Worm (Caenorhabditis elegans): Measurements from ENCODE around the gene T22G5.1.

DNA sequence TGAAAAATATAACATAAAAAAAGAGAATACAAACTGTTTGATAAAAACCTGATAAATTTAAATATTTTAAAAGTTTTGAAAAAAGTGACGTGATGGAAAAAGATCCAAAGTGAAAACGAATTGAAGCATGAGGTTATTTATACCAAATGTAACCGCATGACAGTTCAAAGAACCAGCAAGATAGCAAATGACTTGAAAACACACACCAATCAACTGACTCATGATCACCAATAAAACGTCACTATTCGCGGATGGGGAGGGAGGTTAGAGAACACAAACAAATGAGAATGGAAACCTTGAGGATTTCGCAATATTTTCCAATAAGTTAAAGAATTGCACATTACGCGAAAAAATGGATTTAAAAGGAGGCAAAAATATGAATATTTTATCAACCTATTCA, 32.8 kb downstream of the T22G5.1 start, which contains the start of gene C06B3.7:
- TF ChIP-seq zip-4 (GFP tag; optimal IDR thresholded peaks at IDR 0.05) (peak; percentile 98), fos-1 (tag; optimal IDR thresholded peaks at IDR 0.05) (peak; percentile 62), nhr-90 (tag; optimal IDR thresholded peaks at IDR 0.05; ENCODE audit: poor library complexity) (peak; percentile 83), irx-1 (tag; optimal IDR thresholded peaks at IDR 0.05) (peak; percentile 63), sox-4 (tag; optimal IDR thresholded peaks at IDR 0.05) (peak; percentile 61), ama-1 (optimal IDR thresholded peaks at IDR 0.05) (peak; percentile 66), aly-2 (tag; optimal IDR thresholded peaks at IDR 0.05) (no peak), nhr-237 (tag; optimal IDR thresholded peaks at IDR 0.05) (peak; percentile 53), unc-62 (GFP tag; optimal IDR thresholded peaks at IDR 0.05) (no peak), lir-3 (tag; optimal IDR thresholded peaks at IDR 0.05; ENCODE audit: poor library complexity) (peak; percentile 59)

Measured in whole organism, L1 larva.